Worm (Caenorhabditis elegans) whole organism, L3 larva: Measurements from ENCODE around the gene ets-9.

Experiments
- R02D3.7 ChIP-seq: fragments of 150-350 bp; optimal IDR thresholded peaks from 2 replicates; lab custom pipeline; 2014; ENCODE audit warnings: missing biosample characterization, missing genetic modification characterization
- ZK546.5 ChIP-seq: sonication (generic microtip); optimal IDR thresholded peaks from 2 replicates; lab custom pipeline; 2017; ENCODE audit warnings: missing biosample characterization, missing genetic modification characterization
- aly-2 ChIP-seq: fragments of 150-350 bp; optimal IDR thresholded peaks from 2 replicates; lab custom pipeline; 2014; ENCODE audit warnings: missing biosample characterization, missing genetic modification characterization
- ama-1 ChIP-seq: fragments of 150-350 bp; optimal IDR thresholded peaks from 2 replicates; lab custom pipeline; 2018
- ceh-28 ChIP-seq: fragments of 150-350 bp; optimal IDR thresholded peaks from 2 replicates; lab custom pipeline; 2014; ENCODE audit warnings: missing biosample characterization, missing genetic modification reagents, missing genetic modification characterization
- ceh-82 ChIP-seq: fragments of 150-350 bp; optimal IDR thresholded peaks from 2 replicates; lab custom pipeline; 2014; ENCODE audit warnings: missing biosample characterization, missing genetic modification characterization
- ceh-9 ChIP-seq: sonication (generic microtip); optimal IDR thresholded peaks from 2 replicates; lab custom pipeline; 2018; ENCODE audit warnings: missing biosample characterization, missing genetic modification characterization
- daf-12 ChIP-seq: fragments of 150-350 bp; optimal IDR thresholded peaks from 2 replicates; lab custom pipeline; 2014; ENCODE audit warnings: missing biosample characterization, missing genetic modification reagents, missing genetic modification characterization
- egl-27 ChIP-seq: sonication (generic microtip); optimal IDR thresholded peaks from 4 replicates; lab custom pipeline; 2017; ENCODE audit warnings: missing biosample characterization, missing genetic modification reagents, missing genetic modification characterization
- elt-1 ChIP-seq: fragments of 150-350 bp; optimal IDR thresholded peaks from 2 replicates; lab custom pipeline; 2014; ENCODE audit warnings: missing biosample characterization, missing genetic modification characterization
- elt-2 ChIP-seq: sonication (generic microtip); optimal IDR thresholded peaks from 2 replicates; lab custom pipeline; 2016; ENCODE audit warnings: missing genetic modification reagents, mild to moderate bottlenecking, missing genetic modification characterization, missing compliant biosample characterization
- elt-3 ChIP-seq, 3 experiments: fragments of 150-350 bp in 1 of 3; sonication (generic microtip) in 2 of 3; optimal IDR thresholded peaks; 2 replicates in 2 of 3; 4 replicates in 1 of 3; lab custom pipeline; 2014 to 2017; ENCODE audit warnings: missing biosample characterization in 3 of 3, missing genetic modification characterization in 3 of 3
- eor-1 ChIP-seq, 2 experiments: fragments of 150-350 bp; optimal IDR thresholded peaks; 2 replicates each; lab custom pipeline; 2014 to 2018; ENCODE audit warnings: missing biosample characterization in 2 of 2, missing genetic modification characterization in 2 of 2
- fkh-10 ChIP-seq: sonication (generic microtip); optimal IDR thresholded peaks from 2 replicates; lab custom pipeline; 2017; ENCODE audit warnings: missing biosample characterization, missing genetic modification reagents, missing genetic modification characterization
- fos-1 ChIP-seq: fragments of 150-350 bp; optimal IDR thresholded peaks from 2 replicates; lab custom pipeline; 2014; ENCODE audit warnings: missing biosample characterization, missing genetic modification characterization
- hmg-11 ChIP-seq: sonication (generic microtip); optimal IDR thresholded peaks from 2 replicates; lab custom pipeline; 2016; ENCODE audit warnings: missing genetic modification characterization, missing compliant biosample characterization
- jun-1 ChIP-seq: fragments of 150-350 bp; optimal IDR thresholded peaks from 2 replicates; lab custom pipeline; 2014; ENCODE audit warnings: missing biosample characterization, missing genetic modification reagents, missing genetic modification characterization
- lsy-12 ChIP-seq: sonication (generic microtip); optimal IDR thresholded peaks from 2 replicates; lab custom pipeline; 2016; ENCODE audit warnings: mild to moderate bottlenecking, missing genetic modification characterization, missing compliant biosample characterization
- mdl-1 ChIP-seq: fragments of 150-350 bp; optimal IDR thresholded peaks from 2 replicates; lab custom pipeline; 2014; ENCODE audit warnings: missing biosample characterization, missing genetic modification characterization
- mml-1 ChIP-seq: fragments of 150-350 bp; sonication (generic microtip); optimal IDR thresholded peaks from 3 replicates; lab custom pipeline; 2014; ENCODE audit warnings: missing biosample characterization, missing genetic modification characterization
- nfya-1 ChIP-seq: sonication (generic microtip); optimal IDR thresholded peaks from 2 replicates; lab custom pipeline; 2017; ENCODE audit warnings: missing genetic modification characterization, mild to moderate bottlenecking, missing compliant biosample characterization, antibody characterized with exemption, moderate library complexity; ENCODE audit not compliant: insufficient read depth
- nhr-11 ChIP-seq: fragments of 150-350 bp; optimal IDR thresholded peaks from 2 replicates; lab custom pipeline; 2014; ENCODE audit warnings: missing biosample characterization, missing genetic modification characterization
- nhr-12 ChIP-seq: fragments of 150-350 bp; optimal IDR thresholded peaks from 2 replicates; lab custom pipeline; 2014; ENCODE audit warnings: missing biosample characterization, missing genetic modification characterization
- nhr-23 ChIP-seq: fragments of 150-350 bp; optimal IDR thresholded peaks from 2 replicates; lab custom pipeline; 2014; ENCODE audit warnings: missing biosample characterization, missing genetic modification reagents, missing genetic modification characterization
- nhr-237 ChIP-seq: fragments of 150-350 bp; optimal IDR thresholded peaks from 2 replicates; lab custom pipeline; 2014; ENCODE audit warnings: missing biosample characterization, missing genetic modification characterization
- nhr-25 ChIP-seq: sonication (generic microtip); optimal IDR thresholded peaks from 2 replicates; lab custom pipeline; 2017; ENCODE audit warnings: missing biosample characterization, missing genetic modification characterization
- nhr-28 ChIP-seq: fragments of 150-350 bp; optimal IDR thresholded peaks from 2 replicates; lab custom pipeline; 2014; ENCODE audit warnings: missing biosample characterization, missing genetic modification characterization
- nhr-43 ChIP-seq: sonication (generic microtip); optimal IDR thresholded peaks from 2 replicates; lab custom pipeline; 2016; ENCODE audit warnings: mild to moderate bottlenecking, missing genetic modification characterization, missing compliant biosample characterization; ENCODE audit not compliant: poor library complexity, severe bottlenecking
- nhr-67 ChIP-seq: fragments of 150-350 bp; optimal IDR thresholded peaks from 2 replicates; lab custom pipeline; 2014; ENCODE audit warnings: missing biosample characterization, missing genetic modification characterization
- nhr-76 ChIP-seq: fragments of 150-350 bp; sonication (generic microtip); optimal IDR thresholded peaks from 5 replicates; lab custom pipeline; 2014; ENCODE audit warnings: missing biosample characterization, missing genetic modification characterization
- nhr-77 ChIP-seq: fragments of 150-350 bp; optimal IDR thresholded peaks from 2 replicates; lab custom pipeline; 2014; ENCODE audit warnings: missing biosample characterization, missing genetic modification characterization
- pha-4 ChIP-seq: fragments of 150-350 bp; optimal IDR thresholded peaks from 2 replicates; lab custom pipeline; 2014; ENCODE audit warnings: missing biosample characterization, missing genetic modification reagents, missing genetic modification characterization
- pqm-1 ChIP-seq: fragments of 150-350 bp; optimal IDR thresholded peaks from 2 replicates; lab custom pipeline; 2017; ENCODE audit warnings: missing biosample characterization, missing genetic modification characterization, inconsistent platforms
- sea-2 ChIP-seq: fragments of 150-350 bp; sonication (generic microtip); optimal IDR thresholded peaks from 4 replicates; lab custom pipeline; 2014; ENCODE audit warnings: missing biosample characterization, missing genetic modification reagents, missing genetic modification characterization
- skn-1 ChIP-seq: fragments of 150-350 bp; optimal IDR thresholded peaks from 2 replicates; lab custom pipeline; 2014; ENCODE audit warnings: missing biosample characterization, missing genetic modification characterization
- snpc-4 ChIP-seq: fragments of 150-350 bp; optimal IDR thresholded peaks from 2 replicates; lab custom pipeline; 2014; ENCODE audit warnings: missing biosample characterization, missing genetic modification characterization
- tbx-2 ChIP-seq: sonication (generic microtip); optimal IDR thresholded peaks from 2 replicates; lab custom pipeline; 2016; ENCODE audit warnings: mild to moderate bottlenecking, missing genetic modification characterization, missing compliant biosample characterization
- unc-39 ChIP-seq: sonication (generic microtip); optimal IDR thresholded peaks from 4 replicates; lab custom pipeline; 2017; ENCODE audit warnings: missing biosample characterization, missing genetic modification characterization
- zag-1 ChIP-seq: fragments of 150-350 bp; optimal IDR thresholded peaks from 2 replicates; lab custom pipeline; 2014; ENCODE audit warnings: missing biosample characterization, missing genetic modification characterization
- ztf-11 ChIP-seq: fragments of 150-350 bp; optimal IDR thresholded peaks from 2 replicates; lab custom pipeline; 2014; ENCODE audit warnings: missing biosample characterization, missing genetic modification characterization
- ztf-4 ChIP-seq: fragments of 150-350 bp; optimal IDR thresholded peaks from 2 replicates; lab custom pipeline; 2014; ENCODE audit warnings: missing biosample characterization, missing genetic modification characterization

ets-9 gene

ce11 chrX:4306861-4307260 is 27.4 kb downstream of the ets-9 start, which contains the start of gene pqn-15:
TSS of gene pqn-15 (minus strand) at chrX:4306961.
- TF ChIP-seq fos-1: no peak
- no peak for TF ChIP-seq eor-1 (tag; optimal IDR thresholded peaks at IDR 0.05; lab: Kevin White, UChicago)
- TF ChIP-seq nhr-25: no peak
- TF ChIP-seq unc-39 (tag; lab: Kevin White, UChicago): no peak
- no peak for TF ChIP-seq nhr-76 (tag; lab: Kevin White, UChicago)
- TF ChIP-seq tbx-2 (tag; lab: Kevin White, UChicago): no peak
- TF ChIP-seq ceh-28 (tag; lab: Kevin White, UChicago): no peak
- no peak for TF ChIP-seq nhr-23 (tag; lab: Kevin White, UChicago)
- TF ChIP-seq skn-1 (tag; lab: Kevin White, UChicago): no peak
- no peak for TF ChIP-seq ceh-82
- no peak for TF ChIP-seq zag-1 (tag; lab: Kevin White, UChicago)
- no peak for TF ChIP-seq nhr-43 (tag; lab: Kevin White, UChicago)
- no peak for TF ChIP-seq mdl-1
- no peak for TF ChIP-seq elt-1

DNA sequence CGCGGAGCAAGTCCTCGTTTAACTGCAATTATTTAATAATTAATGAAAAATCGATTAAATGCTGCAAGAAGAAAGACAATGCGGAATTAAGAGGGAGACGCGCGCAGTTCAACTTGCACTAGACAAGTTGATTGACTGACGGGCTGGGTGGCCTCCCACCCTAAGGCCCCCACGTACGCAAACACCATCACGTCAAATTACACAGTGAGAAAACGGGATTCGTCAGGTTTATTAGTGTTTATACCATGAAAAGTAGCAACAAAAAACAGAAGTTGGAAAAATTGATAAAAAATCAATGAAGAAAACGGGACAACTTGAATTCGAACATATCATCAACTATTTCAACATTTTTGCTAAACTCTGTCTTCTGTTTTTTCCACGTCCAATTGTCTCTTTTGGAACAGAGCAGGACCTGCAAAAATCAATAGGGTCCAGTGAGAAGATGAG is 28.1 kb downstream of the ets-9 start:
- TF ChIP-seq nhr-25 (peak; percentile 50), egl-27 (no peak), pha-4 (tag; lab: Kevin White, UChicago) (no peak), snpc-4 (tag; lab: Kevin White, UChicago) (no peak), ceh-9 (tag; lab: Kevin White, UChicago) (no peak), nhr-67 (tag; lab: Kevin White, UChicago) (no peak), daf-12 (no peak), fkh-10 (no peak), sea-2 (GFP tag; lab: Kevin White, UChicago) (no peak), eor-1 (tag; optimal IDR thresholded peaks at IDR 0.05; lab: Kevin White, UChicago) (no peak), skn-1 (tag; lab: Kevin White, UChicago) (no peak), ztf-4 (tag; lab: Kevin White, UChicago) (no peak), nhr-28 (tag; lab: Kevin White, UChicago) (no peak), R02D3.7 (tag; lab: Kevin White, UChicago) (no peak), hmg-11 (peak; percentile 75), nfya-1 (tag; lab: Kevin White, UChicago) (peak; percentile 44), ceh-82 (no peak), jun-1 (tag; lab: Kevin White, UChicago) (no peak), elt-3 (tag; optimal IDR thresholded peaks at IDR 0.05; lab: Kevin White, UChicago) (no peak), nhr-23 (tag; lab: Kevin White, UChicago) (no peak), nhr-12 (no peak), nhr-77 (tag; lab: Kevin White, UChicago) (no peak), tbx-2 (tag; lab: Kevin White, UChicago) (no peak), ztf-11 (tag; lab: Kevin White, UChicago) (no peak), mml-1 (tag; lab: Kevin White, UChicago) (no peak), elt-2 (tag; lab: Kevin White, UChicago) (peak; percentile 25), nhr-237 (tag; lab: Kevin White, UChicago) (no peak), fos-1 (no peak), lsy-12 (peak; percentile 19), ZK546.5 (tag; lab: Kevin White, UChicago) (no peak), nhr-76 (tag; lab: Kevin White, UChicago) (no peak)
- TF ChIP-seq, all 47 proteins: peak for 5

- TF ChIP-seq nhr-23 (tag; lab: Kevin White, UChicago): no peak
- TF ChIP-seq nfya-1 (tag; lab: Kevin White, UChicago): no peak
- TF ChIP-seq ceh-28 (tag; lab: Kevin White, UChicago): no peak
- no peak for TF ChIP-seq egl-27
- TF ChIP-seq ceh-82: no peak
- TF ChIP-seq snpc-4 (tag; lab: Kevin White, UChicago): no peak
- TF ChIP-seq zag-1 (tag; lab: Kevin White, UChicago): no peak
- no peak for TF ChIP-seq elt-2 (tag; lab: Kevin White, UChicago)
- no peak for TF ChIP-seq aly-2 (tag; lab: Kevin White, UChicago)
- no peak for TF ChIP-seq mdl-1
- TF ChIP-seq unc-39 (tag; lab: Kevin White, UChicago): no peak
- TF ChIP-seq ama-1: no peak
- no peak for TF ChIP-seq nhr-11 (tag; lab: Kevin White, UChicago)
- no peak for TF ChIP-seq pqm-1
Measured at ce11 chrX:4311668-4312067, 32.2 kb downstream of the ets-9 start, which contains the start of gene C52B9.8. TSS of gene C52B9.8 (minus strand) at chrX:4311768.
